Fruit fly (Drosophila melanogaster): ENCODE data around the gene mrt.

DNA sequence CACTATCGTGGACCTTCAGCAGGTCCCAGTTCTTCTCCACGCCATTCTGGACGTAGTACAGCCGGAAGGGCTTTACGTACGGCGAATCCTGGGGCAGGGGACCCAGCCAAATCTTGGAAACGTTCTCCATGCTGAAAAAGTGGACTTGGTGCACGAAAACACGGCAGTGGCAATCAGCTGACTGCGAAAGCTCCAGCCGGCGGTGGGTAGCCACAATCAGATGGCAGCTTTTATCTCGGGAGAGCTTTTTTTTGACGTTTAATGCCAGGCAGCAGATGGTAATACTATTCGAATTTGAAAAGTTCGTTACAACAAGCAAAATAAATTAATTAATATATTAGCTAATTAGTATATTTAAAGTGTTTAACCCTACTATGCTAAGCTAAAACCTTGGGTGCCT is 54.1 kb downstream of the mrt start, which contains the start of gene CG42813:
- no peak for TF ChIP-seq OdsH (GFP tag; optimal IDR thresholded peaks at IDR 0.05)
- TF ChIP-seq foxo (GFP tag; optimal IDR thresholded peaks at IDR 0.05): no peak
- TF ChIP-seq CrebA (GFP tag; optimal IDR thresholded peaks at IDR 0.05; ENCODE audit: borderline replicate concordance): no peak
- no peak for TF ChIP-seq h (GFP tag; optimal IDR thresholded peaks at IDR 0.05)
- no peak for TF ChIP-seq Dfd (GFP tag; optimal IDR thresholded peaks at IDR 0.05)
- TF ChIP-seq Hnf4 (GFP tag; optimal IDR thresholded peaks at IDR 0.05): no peak
- no peak for TF ChIP-seq Myc (optimal IDR thresholded peaks at IDR 0.05)
- no peak for TF ChIP-seq Hr78 (GFP tag; optimal IDR thresholded peaks at IDR 0.05)
- TF ChIP-seq Abd-B (GFP tag; optimal IDR thresholded peaks at IDR 0.05): no peak
- no peak for TF ChIP-seq N (GFP tag; optimal IDR thresholded peaks at IDR 0.05)
- TF ChIP-seq woc (GFP tag; optimal IDR thresholded peaks at IDR 0.05): no peak
- TF ChIP-seq pan (optimal IDR thresholded peaks at IDR 0.05): no peak
- TF ChIP-seq rgr (GFP tag; optimal IDR thresholded peaks at IDR 0.05): no peak
- TF ChIP-seq br (GFP tag; optimal IDR thresholded peaks at IDR 0.05): no peak

Data from whole organism, wandering third instar larva.